Worm (Caenorhabditis elegans) whole organism, young adult: ENCODE measurements around the gene srt-12.

Experiments used
- D2030.7 ChIP-seq: fragments of 200-800 bp; sonication (Bioruptor generic); IDR thresholded peaks from 2 replicates; pipeline ENCODE4 v1.3.6; 2022; ENCODE audit warnings: missing genetic modification reagents, missing genetic modification characterization, missing compliant biosample characterization
- F22D6.2 ChIP-seq: sonication (generic microtip); optimal IDR thresholded peaks from 2 replicates; lab custom pipeline; 2016; ENCODE audit warnings: mild to moderate bottlenecking, missing genetic modification characterization, missing compliant biosample characterization
- F37B4.10 ChIP-seq: fragments of 200-800 bp; sonication (Bioruptor generic); IDR thresholded peaks from 2 replicates; pipeline ENCODE4 v1.3.6; 2022; ENCODE audit warnings: missing genetic modification characterization, missing compliant biosample characterization
- Y95B8A.8 ChIP-seq: fragments of 200-800 bp; sonication (Bioruptor generic); IDR thresholded peaks from 2 replicates; pipeline ENCODE4 v1.3.6; 2022; ENCODE audit warnings: missing genetic modification reagents, missing genetic modification characterization, missing compliant biosample characterization
- ama-1 ChIP-seq, 3 experiments: fragments of 150-350 bp in 1 of 3; sonication (generic microtip) in 2 of 3; optimal IDR thresholded peaks; 2 replicates each; lab custom pipeline; 2014 to 2018; ENCODE audit warnings: missing biosample characterization in 2 of 3, missing genetic modification characterization in 2 of 3, missing genetic modification reagents in 2 of 3
- dpl-1 ChIP-seq: fragments of 150-350 bp; optimal IDR thresholded peaks from 2 replicates; lab custom pipeline; 2014; ENCODE audit warnings: missing biosample characterization, missing genetic modification reagents, missing genetic modification characterization
- efl-1 ChIP-seq: fragments of 150-350 bp; optimal IDR thresholded peaks from 2 replicates; lab custom pipeline; 2014; ENCODE audit warnings: missing biosample characterization, missing genetic modification reagents, missing genetic modification characterization
- egrh-3 ChIP-seq: fragments of 200-800 bp; sonication (Bioruptor generic); IDR thresholded peaks from 2 replicates; pipeline ENCODE4 v1.3.6; 2022; ENCODE audit warnings: missing genetic modification reagents, missing genetic modification characterization, missing compliant biosample characterization
- hmg-20 ChIP-seq: fragments of 200-800 bp; sonication (Bioruptor generic); IDR thresholded peaks from 2 replicates; pipeline ENCODE4 v1.3.6; 2022; ENCODE audit warnings: missing genetic modification reagents, missing genetic modification characterization, missing compliant biosample characterization
- mes-4 ChIP-seq: sonication (generic microtip); optimal IDR thresholded peaks from 2 replicates; lab custom pipeline; 2016; ENCODE audit warnings: missing genotype, missing genetic modification characterization, missing compliant biosample characterization
- sea-2 ChIP-seq: fragments of 200-800 bp; sonication (Bioruptor generic); IDR thresholded peaks from 2 replicates; pipeline ENCODE4 v1.3.6; 2022; ENCODE audit warnings: missing genetic modification characterization, missing compliant biosample characterization
- snpc-4 ChIP-seq, 5 experiments: fragments of 150-350 bp in 1 of 5; sonication (generic microtip) in 4 of 5; optimal IDR thresholded peaks; 2 replicates each; lab custom pipeline; 2014 to 2018; ENCODE audit warnings: missing genetic modification characterization in 5 of 5, missing biosample characterization in 3 of 5, antibody characterized with exemption in 2 of 5, mild to moderate bottlenecking in 2 of 5, missing compliant biosample characterization in 2 of 5, missing genotype in 2 of 5, moderate library complexity in 2 of 5, missing genetic modification reagents in 1 of 5
- zfh-2 ChIP-seq: fragments of 200-800 bp; sonication (Bioruptor generic); conservative IDR thresholded peaks from 2 replicates; pipeline ENCODE4 v1.3.6; 2022; ENCODE audit warnings: missing genetic modification reagents, missing genetic modification characterization, missing compliant biosample characterization
- zim-3 ChIP-seq: sonication (generic microtip); optimal IDR thresholded peaks from 2 replicates; lab custom pipeline; 2017; ENCODE audit warnings: mild to moderate bottlenecking, missing genetic modification characterization, moderate library complexity, missing compliant biosample characterization

DNA sequence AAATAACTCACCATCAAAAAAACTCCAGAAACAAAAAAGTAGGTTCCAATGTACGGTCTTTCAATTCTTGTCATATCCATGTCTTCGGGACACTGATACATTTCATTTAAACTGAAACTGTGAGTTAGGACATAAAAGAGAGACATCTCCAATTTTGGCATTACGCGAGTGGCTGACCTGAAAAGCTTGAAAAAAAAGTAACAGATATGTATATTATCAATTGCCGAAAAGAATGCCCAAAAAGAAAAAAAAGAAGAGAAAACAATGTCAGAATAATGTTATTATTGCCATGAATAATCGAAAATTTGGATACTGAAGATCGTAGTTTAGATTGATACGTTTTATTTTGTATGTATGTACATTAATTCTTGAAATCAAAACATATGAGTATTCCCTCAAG, 14.1 kb upstream of the srt-12 start, which contains the start of gene srt-14:
- TF ChIP-seq zfh-2 (GFP tag; lab: Robert Waterston, UW) (no peak), dpl-1 (GFP tag; lab: Kevin White, UChicago) (no peak), D2030.7 (GFP tag; lab: Robert Waterston, UW) (no peak), hmg-20 (GFP tag; lab: Robert Waterston, UW) (no peak), snpc-4 (GFP tag; optimal IDR thresholded peaks at IDR 0.05; lab: Kevin White, UChicago) (no peak), snpc-4 (tag; optimal IDR thresholded peaks at IDR 0.05; lab: Kevin White, UChicago) (no peak), Y95B8A.8 (GFP tag; lab: Robert Waterston, UW) (no peak), F37B4.10 (GFP tag; lab: Robert Waterston, UW) (no peak), ama-1 (optimal IDR thresholded peaks at IDR 0.05; lab: Kevin White, UChicago) (no peak), ama-1 (GFP tag; optimal IDR thresholded peaks at IDR 0.05; lab: Kevin White, UChicago) (no peak), F22D6.2 (tag; lab: Kevin White, UChicago) (no peak), egrh-3 (no peak), zim-3 (no peak), mes-4 (tag; lab: Kevin White, UChicago) (no peak), efl-1 (GFP tag; lab: Kevin White, UChicago) (no peak), sea-2 (GFP tag; lab: Robert Waterston, UW) (no peak)
